Worm (Caenorhabditis elegans) whole organism, early embryonic: ENCODE results near the gene pgp-4.

Experiments
- B0310.2 ChIP-seq: sonication (generic microtip); optimal IDR thresholded peaks from 2 replicates; lab custom pipeline; 2016; ENCODE audit warnings: mild to moderate bottlenecking, missing genetic modification characterization, missing compliant biosample characterization
- F13C5.2 ChIP-seq: sonication (generic microtip); optimal IDR thresholded peaks from 2 replicates; lab custom pipeline; 2017; ENCODE audit warnings: mild to moderate bottlenecking, missing genetic modification characterization, inconsistent platforms, missing compliant biosample characterization
- aly-1 ChIP-seq: sonication (generic microtip); optimal IDR thresholded peaks from 2 replicates; lab custom pipeline; 2016; ENCODE audit warnings: missing genetic modification characterization, missing compliant biosample characterization
- ama-1 ChIP-seq: fragments of 150-350 bp; optimal IDR thresholded peaks from 2 replicates; lab custom pipeline; 2014
- ceh-13 ChIP-seq: fragments of 200-800 bp; sonication (Bioruptor generic); optimal IDR thresholded peaks from 2 replicates; lab custom pipeline; 2018; ENCODE audit warnings: mild to moderate bottlenecking, missing genetic modification characterization, missing compliant biosample characterization
- ceh-36 ChIP-seq: sonication (generic microtip); optimal IDR thresholded peaks from 2 replicates; lab custom pipeline; 2016; ENCODE audit warnings: missing genetic modification characterization, inconsistent platforms, missing compliant biosample characterization
- ets-7 ChIP-seq: sonication (generic microtip); optimal IDR thresholded peaks from 2 replicates; lab custom pipeline; 2016; ENCODE audit warnings: missing genotype, missing genetic modification characterization, missing compliant biosample characterization
- flt-1 ChIP-seq: fragments of 200-800 bp; sonication (Bioruptor generic); IDR thresholded peaks from 2 replicates; pipeline ENCODE4 v1.3.6; 2022; ENCODE audit warnings: missing genetic modification characterization, missing compliant biosample characterization
- hmbx-1 ChIP-seq: sonication (generic microtip); optimal IDR thresholded peaks from 2 replicates; lab custom pipeline; 2016; ENCODE audit warnings: mild to moderate bottlenecking, missing genetic modification characterization, missing compliant biosample characterization
- hmg-4 ChIP-seq: fragments of 200-800 bp; sonication (Bioruptor generic); optimal IDR thresholded peaks from 2 replicates; lab custom pipeline; 2018; ENCODE audit warnings: mild to moderate bottlenecking, missing genetic modification characterization, missing compliant biosample characterization
- hnd-1 ChIP-seq: sonication (generic microtip); optimal IDR thresholded peaks from 2 replicates; lab custom pipeline; 2016; ENCODE audit warnings: missing genetic modification characterization, missing compliant biosample characterization
- pes-1 ChIP-seq: fragments of 200-800 bp; sonication (Bioruptor generic); IDR thresholded peaks from 2 replicates; pipeline ENCODE4 v1.3.6; 2022; ENCODE audit warnings: missing genetic modification reagents, missing genetic modification characterization, missing compliant biosample characterization
- scrt-1 ChIP-seq: fragments of 200-800 bp; sonication (Bioruptor generic); IDR thresholded peaks from 2 replicates; pipeline ENCODE4 v1.3.6; 2022; ENCODE audit warnings: missing genetic modification characterization, missing compliant biosample characterization
- sea-1 ChIP-seq: fragments of 200-800 bp; sonication (Bioruptor generic); conservative IDR thresholded peaks from 2 replicates; pipeline ENCODE4 v1.3.6; 2022; ENCODE audit warnings: missing genetic modification characterization, missing compliant biosample characterization
- tbx-11 ChIP-seq: fragments of 200-800 bp; sonication (Bioruptor generic); IDR thresholded peaks from 2 replicates; pipeline ENCODE4 v1.3.6; 2022; ENCODE audit warnings: missing genetic modification characterization, missing compliant biosample characterization
- tbx-37 ChIP-seq: fragments of 200-800 bp; sonication (Bioruptor generic); conservative IDR thresholded peaks from 2 replicates; pipeline ENCODE4 v1.3.6; 2022; ENCODE audit warnings: missing genetic modification reagents, missing genetic modification characterization, missing compliant biosample characterization
- tra-4 ChIP-seq: sonication (generic microtip); optimal IDR thresholded peaks from 2 replicates; lab custom pipeline; 2017; ENCODE audit warnings: missing genetic modification characterization, missing compliant biosample characterization

pgp-4 gene

ce11 chrX:11405908-11406307 lies 48.3 kb downstream of the pgp-4 start, which contains the start of gene slo-2:
TSS of gene slo-2 (minus strand) at chrX:11405931.
- TF ChIP-seq flt-1 (no peak), pes-1 (no peak), scrt-1 (no peak), F13C5.2 (tag; lab: Kevin White, UChicago) (no peak), hmg-4 (GFP tag; lab: Kevin White, UChicago) (no peak), hmbx-1 (tag; lab: Kevin White, UChicago) (no peak), ceh-36 (tag; lab: Kevin White, UChicago) (no peak), aly-1 (no peak), hnd-1 (tag; lab: Kevin White, UChicago) (no peak)

- TF ChIP-seq F13C5.2 (tag; lab: Kevin White, UChicago) (no peak), pes-1 (no peak), ceh-36 (tag; lab: Kevin White, UChicago) (no peak), ceh-13 (GFP tag; lab: Kevin White, UChicago) (no peak), ama-1 (lab: Kevin White, UChicago) (no peak), aly-1 (no peak), hmg-4 (GFP tag; lab: Kevin White, UChicago) (no peak)
Measured at ce11 chrX:11406784-11407183, 49.2 kb downstream of the pgp-4 start.

- TF ChIP-seq ama-1 (lab: Kevin White, UChicago) (no peak), B0310.2 (tag; lab: Kevin White, UChicago) (no peak), scrt-1 (no peak), ceh-36 (tag; lab: Kevin White, UChicago) (no peak), sea-1 (GFP tag; lab: Robert Waterston, UW) (no peak), tbx-11 (GFP tag; lab: Robert Waterston, UW) (no peak), pes-1 (no peak), ceh-13 (GFP tag; lab: Kevin White, UChicago) (no peak), ets-7 (tag; lab: Kevin White, UChicago) (no peak), hmg-4 (GFP tag; lab: Kevin White, UChicago) (no peak), aly-1 (no peak), hmbx-1 (tag; lab: Kevin White, UChicago) (no peak), tra-4 (no peak), F13C5.2 (tag; lab: Kevin White, UChicago) (no peak)
Measured at ce11 chrX:11407682-11408335, 50.2 kb downstream of the pgp-4 start, which contains the start of gene F08B12.4. TSS of gene F08B12.4 (minus strand) at chrX:11407732.

ce11 chrX:11409457-11409856 lies 51.8 kb downstream of the pgp-4 start:
- TF ChIP-seq tbx-11 (GFP tag; lab: Robert Waterston, UW) = no peak
- no peak for TF ChIP-seq pes-1
- TF ChIP-seq B0310.2 (tag; lab: Kevin White, UChicago) = no peak
- TF ChIP-seq hmbx-1 (tag; lab: Kevin White, UChicago) = no peak
- TF ChIP-seq ama-1 (lab: Kevin White, UChicago) = no peak
- no peak for TF ChIP-seq aly-1
- no peak for TF ChIP-seq F13C5.2 (tag; lab: Kevin White, UChicago)
- no peak for TF ChIP-seq hnd-1 (tag; lab: Kevin White, UChicago)
- no peak for TF ChIP-seq scrt-1
- no peak for TF ChIP-seq ceh-13 (GFP tag; lab: Kevin White, UChicago)
- no peak for TF ChIP-seq tbx-37

- TF ChIP-seq aly-1 = no peak
Measured at ce11 chrX:11411675-11412074, 54.1 kb downstream of the pgp-4 start.
